1 fruit fly cellular context compared by ENCODE assay signal in genomic region chr3R:22639239-22639858, dm6.
TF ChIP-seq lines count a peak whose summit lies in the region.

Gene loco (minus strand): TSS chr3R:22639387.
Gene wake (plus strand): TSS chr3R:22639808.

TF ChIP-seq in whole organism, embryonic, 481 proteins besides CTCF, POLR2A, EP300 and RAD21 (continued from another document):
- TF ChIP-seq Dip3 (GFP tag; optimal IDR thresholded peaks at IDR 0.05; lab: Kevin White, UChicago) (peak; percentile 4), p53 (GFP tag; optimal IDR thresholded peaks at IDR 0.05; lab: Kevin White, UChicago) (no peak), CG2712 (tag; optimal IDR thresholded peaks at IDR 0.05; lab: Kevin White, UChicago) (peak; percentile 38), NfI (GFP tag; optimal IDR thresholded peaks at IDR 0.05; lab: Kevin White, UChicago) (no peak), CG10431 (GFP tag; optimal IDR thresholded peaks at IDR 0.05; lab: Kevin White, UChicago) (no peak), Ada2b (GFP tag; IDR thresholded peaks at IDR 0.05; lab: Robert Waterston, UW) (0 out of 2 replicates have a peak, but pooled peaks have one; percentile 3), sr (GFP tag; IDR thresholded peaks at IDR 0.05; lab: Robert Waterston, UW) (no peak), CG8359 (GFP tag; optimal IDR thresholded peaks at IDR 0.05; lab: Kevin White, UChicago; ENCODE audit: borderline replicate concordance) (peak; percentile 14), CG10209 (GFP tag; optimal IDR thresholded peaks at IDR 0.05; lab: Kevin White, UChicago) (no peak), CG12219 (GFP tag; optimal IDR thresholded peaks at IDR 0.05; lab: Kevin White, UChicago) (no peak), CG2199 (GFP tag; IDR thresholded peaks at IDR 0.05; lab: Robert Waterston, UW) (no peak), E2f2 (GFP tag; IDR thresholded peaks at IDR 0.05; lab: Robert Waterston, UW) (peak; percentile 83), pzg (GFP tag; optimal IDR thresholded peaks at IDR 0.05; lab: Kevin White, UChicago) (peak; percentile 86), Poxn (GFP tag; IDR thresholded peaks at IDR 0.05; lab: Robert Waterston, UW) (no peak), ems (GFP tag; optimal IDR thresholded peaks at IDR 0.05; lab: Kevin White, UChicago) (peak; percentile 5), CG12299 (tag; optimal IDR thresholded peaks at IDR 0.05; lab: Kevin White, UChicago) (no peak), CG17802 (tag; optimal IDR thresholded peaks at IDR 0.05; lab: Kevin White, UChicago) (no peak), HHEX (GFP tag; optimal IDR thresholded peaks at IDR 0.05; lab: Kevin White, UChicago) (no peak), CG12659 (GFP tag; optimal IDR thresholded peaks at IDR 0.05; lab: Kevin White, UChicago) (peak; percentile 52), CG9817 (tag; optimal IDR thresholded peaks at IDR 0.05; lab: Kevin White, UChicago) (no peak), shn (GFP tag; optimal IDR thresholded peaks at IDR 0.05; lab: Kevin White, UChicago) (no peak), CG14441 (GFP tag; IDR thresholded peaks at IDR 0.05; lab: Robert Waterston, UW) (no peak), pan (optimal IDR thresholded peaks at IDR 0.05; lab: Kevin White, UChicago) (no peak), pan (GFP tag; optimal IDR thresholded peaks at IDR 0.05 in 1 of 2, IDR thresholded peaks at IDR 0.05 in 1 of 2) (no peak), CG32772 (GFP tag; IDR thresholded peaks at IDR 0.05; lab: Robert Waterston, UW) (no peak), CG17186 (GFP tag; optimal IDR thresholded peaks at IDR 0.05; lab: Kevin White, UChicago) (peak; percentile 34), sima (GFP tag; optimal IDR thresholded peaks at IDR 0.05; lab: Kevin White, UChicago) (no peak), CG18619 (GFP tag; optimal IDR thresholded peaks at IDR 0.05; lab: Kevin White, UChicago) (no peak), CG7839 (tag; optimal IDR thresholded peaks at IDR 0.05; lab: Kevin White, UChicago) (no peak), CG17568 (GFP tag; optimal IDR thresholded peaks at IDR 0.05; lab: Kevin White, UChicago) (no peak), caup (GFP tag; optimal IDR thresholded peaks at IDR 0.05; lab: Kevin White, UChicago; ENCODE audit: severe bottlenecking) (no peak), Mad (GFP tag; optimal IDR thresholded peaks at IDR 0.05; lab: Kevin White, UChicago) (peak; percentile 16), dysf (GFP tag; IDR thresholded peaks at IDR 0.05; lab: Robert Waterston, UW) (no peak), CG17829 (tag; optimal IDR thresholded peaks at IDR 0.05; lab: Kevin White, UChicago) (peak; percentile 33), Oli (tag; optimal IDR thresholded peaks at IDR 0.05; lab: Kevin White, UChicago) (no peak), Ets65A (GFP tag; lab: Kevin White, UChicago) (peak; percentile 93), Elba2 (GFP tag; optimal IDR thresholded peaks at IDR 0.05; lab: Kevin White, UChicago) (no peak), unpg (GFP tag; optimal IDR thresholded peaks at IDR 0.05; lab: Kevin White, UChicago) (no peak), CG10462 (GFP tag; optimal IDR thresholded peaks at IDR 0.05; lab: Kevin White, UChicago) (no peak), klu (GFP tag; IDR thresholded peaks at IDR 0.05; lab: Robert Waterston, UW) (no peak), slbo (GFP tag; IDR thresholded peaks at IDR 0.05; lab: Robert Waterston, UW) (no peak), pros (GFP tag; optimal IDR thresholded peaks at IDR 0.05; lab: Kevin White, UChicago) (no peak), CG13287 (GFP tag; IDR thresholded peaks at IDR 0.05; lab: Robert Waterston, UW; ENCODE audit: partially characterized antibody) (peak; percentile 96)
